Worm (Caenorhabditis elegans) whole organism, L4 larva: Measurements from ENCODE around the gene R13A1.1.
"Not testable (repeated sequence)": the region's sequence is repeated elsewhere in the genome, so short reads cannot be mapped to it uniquely, and the experiment has no call there.

Experiments
- F37D6.2 ChIP-seq: sonication (generic microtip); optimal IDR thresholded peaks from 2 replicates; lab custom pipeline; 2016; ENCODE audit warnings: mild to moderate bottlenecking, missing genetic modification characterization, missing compliant biosample characterization
- F44E2.7 ChIP-seq: fragments of 200-800 bp; sonication (Bioruptor generic); IDR thresholded peaks from 2 replicates; pipeline ENCODE4 v2.1.2; 2022; ENCODE audit warnings: missing genetic modification characterization, missing compliant biosample characterization
- F49E8.2 ChIP-seq: sonication (generic microtip); optimal IDR thresholded peaks from 2 replicates; lab custom pipeline; 2016; ENCODE audit warnings: missing compliant biosample characterization, mild to moderate bottlenecking, missing genetic modification characterization, borderline replicate concordance
- R02D3.7 ChIP-seq: fragments of 150-350 bp; sonication (generic microtip); optimal IDR thresholded peaks from 3 replicates; lab custom pipeline; 2014; ENCODE audit warnings: missing biosample characterization, missing genetic modification characterization
- Y105C5A.15 ChIP-seq: fragments of 200-800 bp; sonication (Bioruptor generic); IDR thresholded peaks from 2 replicates; pipeline ENCODE4 v1.3.6; 2022; ENCODE audit warnings: missing genetic modification characterization, missing compliant biosample characterization
- ZK546.5 ChIP-seq, 2 experiments: sonication (generic microtip); optimal IDR thresholded peaks; 2 replicates each; lab custom pipeline; 2017; ENCODE audit warnings: missing biosample characterization in 2 of 2, missing genetic modification characterization in 2 of 2
- arid-1 ChIP-seq: fragments of 200-800 bp; sonication (Bioruptor generic); conservative IDR thresholded peaks from 2 replicates; pipeline ENCODE4 v1.3.6; 2022; ENCODE audit warnings: missing genetic modification reagents, missing genetic modification characterization, missing compliant biosample characterization
- ceh-32 ChIP-seq: sonication (generic microtip); optimal IDR thresholded peaks from 2 replicates; lab custom pipeline; 2016; ENCODE audit warnings: mild to moderate bottlenecking, missing genetic modification characterization, missing compliant biosample characterization; ENCODE audit not compliant: poor library complexity
- ces-1 ChIP-seq: fragments of 150-350 bp; sonication (generic microtip); optimal IDR thresholded peaks from 4 replicates; lab custom pipeline; 2014; ENCODE audit warnings: missing biosample characterization, missing genetic modification reagents, missing genetic modification characterization
- ctbp-1 ChIP-seq: fragments of 200-800 bp; sonication (Bioruptor generic); IDR thresholded peaks from 2 replicates; pipeline ENCODE4 v1.3.6; 2022; ENCODE audit warnings: missing genetic modification reagents, missing genetic modification characterization, missing compliant biosample characterization
- daf-16 ChIP-seq, 3 experiments: sonication (generic microtip); optimal IDR thresholded peaks; 2 replicates each; lab custom pipeline; 2016 to 2017; ENCODE audit warnings: missing genetic modification characterization in 3 of 3, missing genetic modification reagents in 3 of 3, mild to moderate bottlenecking in 2 of 3, missing compliant biosample characterization in 2 of 3, missing biosample characterization in 1 of 3, moderate library complexity in 1 of 3
- daf-19 ChIP-seq: fragments of 200-800 bp; sonication (Bioruptor generic); conservative IDR thresholded peaks from 2 replicates; pipeline ENCODE4 v1.3.6; 2022; ENCODE audit warnings: missing genetic modification characterization, missing compliant biosample characterization
- dmd-6 ChIP-seq: fragments of 200-800 bp; sonication (Bioruptor generic); IDR thresholded peaks from 2 replicates; pipeline ENCODE4 v1.3.6; 2022; ENCODE audit warnings: missing genetic modification reagents, missing genetic modification characterization, missing compliant biosample characterization
- dpl-1 ChIP-seq: fragments of 150-350 bp; optimal IDR thresholded peaks from 2 replicates; lab custom pipeline; 2014; ENCODE audit warnings: missing biosample characterization, missing genetic modification reagents, missing genetic modification characterization
- hif-1 ChIP-seq, 2 experiments: sonication (generic microtip); optimal IDR thresholded peaks; 2 replicates each; lab custom pipeline; 2016 to 2017; ENCODE audit warnings: missing compliant biosample characterization in 2 of 2, missing genetic modification characterization in 2 of 2, missing genetic modification reagents in 2 of 2, missing genotype in 2 of 2, mild to moderate bottlenecking in 1 of 2
- hlh-11 ChIP-seq: fragments of 200-800 bp; sonication (Bioruptor generic); optimal IDR thresholded peaks from 2 replicates; lab custom pipeline; 2018; ENCODE audit warnings: mild to moderate bottlenecking, missing genetic modification characterization, missing compliant biosample characterization
- hlh-30 ChIP-seq: sonication (generic microtip); optimal IDR thresholded peaks from 2 replicates; lab custom pipeline; 2017; ENCODE audit warnings: antibody characterized with exemption, mild to moderate bottlenecking, missing genetic modification characterization, missing compliant biosample characterization; ENCODE audit not compliant: insufficient read depth
- hmg-1.1 ChIP-seq: fragments of 200-800 bp; sonication (Bioruptor generic); IDR thresholded peaks from 2 replicates; pipeline ENCODE4 v1.3.6; 2022; ENCODE audit warnings: missing genetic modification reagents, missing genetic modification characterization, missing compliant biosample characterization
- lin-1 ChIP-seq: fragments of 200-800 bp; sonication (Bioruptor generic); IDR thresholded peaks from 2 replicates; pipeline ENCODE4 v1.3.6; 2022; ENCODE audit warnings: missing genetic modification reagents, missing genetic modification characterization, missing compliant biosample characterization
- lin-13 ChIP-seq: fragments of 150-350 bp; optimal IDR thresholded peaks from 2 replicates; lab custom pipeline; 2014; ENCODE audit warnings: missing biosample characterization, missing genetic modification reagents, missing genetic modification characterization
- lin-15B ChIP-seq: fragments of 150-350 bp; sonication (generic microtip); optimal IDR thresholded peaks from 3 replicates; lab custom pipeline; 2014; ENCODE audit warnings: missing biosample characterization, missing genetic modification characterization
- lin-38 ChIP-seq: fragments of 200-800 bp; sonication (Bioruptor generic); IDR thresholded peaks from 2 replicates; pipeline ENCODE4 v1.3.6; 2022; ENCODE audit warnings: missing genetic modification reagents, missing genetic modification characterization, missing compliant biosample characterization
- madf-5 ChIP-seq, 2 experiments: fragments of 200-800 bp; sonication (Bioruptor generic); IDR thresholded peaks; 2 replicates each; pipeline ENCODE4 v1.3.6; 2022; ENCODE audit warnings: missing compliant biosample characterization in 2 of 2, missing genetic modification characterization in 2 of 2
- mdl-1 ChIP-seq, 2 experiments: fragments of 150-350 bp in 1 of 2; sonication (generic microtip) in 1 of 2; optimal IDR thresholded peaks; 2 replicates each; lab custom pipeline; 2014 to 2017; ENCODE audit warnings: missing biosample characterization in 2 of 2, missing genetic modification characterization in 2 of 2
- mdt-29 ChIP-seq: fragments of 200-800 bp; sonication (Bioruptor generic); IDR thresholded peaks from 2 replicates; pipeline ENCODE4 v1.3.6; 2022; ENCODE audit warnings: missing genetic modification reagents, missing genetic modification characterization, missing compliant biosample characterization
- mes-2 ChIP-seq: sonication (generic microtip); optimal IDR thresholded peaks from 2 replicates; lab custom pipeline; 2016; ENCODE audit warnings: missing genotype, mild to moderate bottlenecking, missing genetic modification characterization, missing compliant biosample characterization; ENCODE audit not compliant: poor library complexity, severe bottlenecking
- mxl-2 ChIP-seq: fragments of 200-800 bp; sonication (Bioruptor generic); conservative IDR thresholded peaks from 2 replicates; pipeline ENCODE4 v1.3.6; 2022; ENCODE audit warnings: missing genetic modification reagents, missing genetic modification characterization, missing compliant biosample characterization
- nhr-102 ChIP-seq: sonication (generic microtip); optimal IDR thresholded peaks from 2 replicates; lab custom pipeline; 2016; ENCODE audit warnings: mild to moderate bottlenecking, missing genetic modification characterization, moderate library complexity, missing compliant biosample characterization
- nhr-111 ChIP-seq: fragments of 200-800 bp; sonication (Bioruptor generic); optimal IDR thresholded peaks from 2 replicates; lab custom pipeline; 2018; ENCODE audit warnings: mild to moderate bottlenecking, missing genetic modification characterization, missing compliant biosample characterization
- nhr-25 ChIP-seq: sonication (generic microtip); optimal IDR thresholded peaks from 2 replicates; lab custom pipeline; 2017; ENCODE audit warnings: missing genetic modification characterization, mild to moderate bottlenecking, missing compliant biosample characterization, antibody characterized with exemption, moderate library complexity, borderline replicate concordance; ENCODE audit not compliant: insufficient read depth
- nhr-76 ChIP-seq: fragments of 150-350 bp; optimal IDR thresholded peaks from 2 replicates; lab custom pipeline; 2014; ENCODE audit warnings: missing biosample characterization, missing genetic modification characterization
- nhr-77 ChIP-seq: fragments of 150-350 bp; optimal IDR thresholded peaks from 2 replicates; lab custom pipeline; 2014; ENCODE audit warnings: missing biosample characterization, missing genetic modification characterization
- sdz-12 ChIP-seq: fragments of 200-800 bp; sonication (Bioruptor generic); optimal IDR thresholded peaks from 2 replicates; lab custom pipeline; 2018; ENCODE audit warnings: mild to moderate bottlenecking, missing genetic modification characterization, missing compliant biosample characterization
- set-16 ChIP-seq: fragments of 200-800 bp; sonication (Bioruptor generic); IDR thresholded peaks from 2 replicates; pipeline ENCODE4 v1.3.6; 2022; ENCODE audit warnings: missing genetic modification reagents, missing genetic modification characterization, missing compliant biosample characterization
- spr-1 ChIP-seq: sonication (generic microtip); optimal IDR thresholded peaks from 2 replicates; lab custom pipeline; 2016; ENCODE audit warnings: mild to moderate bottlenecking, missing genetic modification characterization, missing compliant biosample characterization
- tra-1 ChIP-seq: fragments of 200-800 bp; sonication (Bioruptor generic); IDR thresholded peaks from 2 replicates; pipeline ENCODE4 v1.3.6; 2022; ENCODE audit warnings: missing genetic modification reagents, missing genetic modification characterization, missing compliant biosample characterization
- unc-39 ChIP-seq: sonication (generic microtip); optimal IDR thresholded peaks from 2 replicates; lab custom pipeline; 2017; ENCODE audit warnings: missing biosample characterization, missing genetic modification characterization
- vab-7 ChIP-seq: fragments of 200-800 bp; sonication (Bioruptor generic); IDR thresholded peaks from 2 replicates; pipeline ENCODE4 v1.3.6; 2022; ENCODE audit warnings: missing genetic modification reagents, missing genetic modification characterization, missing compliant biosample characterization
- zfp-2 ChIP-seq: sonication (generic microtip); optimal IDR thresholded peaks from 2 replicates; lab custom pipeline; 2016; ENCODE audit warnings: mild to moderate bottlenecking, missing genetic modification characterization, missing compliant biosample characterization
- ztf-11 ChIP-seq: fragments of 150-350 bp; optimal IDR thresholded peaks from 2 replicates; lab custom pipeline; 2014; ENCODE audit warnings: missing biosample characterization, missing genetic modification characterization

The R13A1.1 gene

ce11 chrIV:7246553-7246952 lies 26.7 kb downstream of the R13A1.1 start, which contains the start of gene col-114 (continued):
- TF ChIP-seq sdz-12 (GFP tag; lab: Kevin White, UChicago), result no peak
- no peak for TF ChIP-seq F37D6.2
- TF ChIP-seq R02D3.7 (tag; lab: Kevin White, UChicago), result no peak
- TF ChIP-seq, all 104 proteins: peak for 0

ce11 chrIV:7247243-7247642 lies 27.4 kb downstream of the R13A1.1 start, which contains the start of gene D2024.1:
Gene D2024.1, plus strand, starts transcription at chrIV:7247543.
- not testable (repeated sequence) for TF ChIP-seq daf-19 (GFP tag; lab: Robert Waterston, UW); R02D3.7 (tag; lab: Kevin White, UChicago); spr-1 (tag; lab: Kevin White, UChicago)

ce11 chrIV:7250158-7250557 lies 30.3 kb downstream of the R13A1.1 start, which contains the start of gene D2024.18:
Gene D2024.18, plus strand, starts transcription at chrIV:7250458.
- TF ChIP-seq daf-16 (GFP tag; optimal IDR thresholded peaks at IDR 0.05; lab: Kevin White, UChicago) (no peak), daf-16 (tag; optimal IDR thresholded peaks at IDR 0.05; lab: Kevin White, UChicago) (no peak), nhr-76 (tag; lab: Kevin White, UChicago) (no peak), F44E2.7 (GFP tag; lab: Robert Waterston, UW) (no peak), lin-38 (GFP tag; lab: Robert Waterston, UW) (no peak), hlh-30 (tag; lab: Kevin White, UChicago) (no peak), mes-2 (no peak), nhr-25 (no peak), ZK546.5 (tag; optimal IDR thresholded peaks at IDR 0.05; lab: Kevin White, UChicago) (no peak), Y105C5A.15 (no peak), arid-1 (GFP tag; lab: Robert Waterston, UW) (no peak), madf-5 (GFP tag; IDR thresholded peaks at IDR 0.05; lab: Robert Waterston, UW) (no peak), unc-39 (tag; lab: Kevin White, UChicago) (no peak), hif-1 (tag; optimal IDR thresholded peaks at IDR 0.05; lab: Kevin White, UChicago) (no peak), ctbp-1 (no peak), ztf-11 (tag; lab: Kevin White, UChicago) (no peak), mdl-1 (tag; optimal IDR thresholded peaks at IDR 0.05; lab: Kevin White, UChicago) (no peak), mdt-29 (GFP tag; lab: Robert Waterston, UW) (no peak), vab-7 (GFP tag; lab: Robert Waterston, UW) (no peak), nhr-102 (tag; lab: Kevin White, UChicago) (no peak)

ce11 chrIV:7253271-7253670 lies 33.4 kb downstream of the R13A1.1 start:
- TF ChIP-seq mes-2, result peak; percentile 1
- no peak for TF ChIP-seq madf-5 (GFP tag; IDR thresholded peaks at IDR 0.05; lab: Robert Waterston, UW)
- peak; percentile 15 for TF ChIP-seq F49E8.2

ce11 chrIV:7254690-7255089 lies 34.9 kb downstream of the R13A1.1 start, which contains the start of gene C06E4.5:
Gene C06E4.5, plus strand, starts transcription at chrIV:7254990.
- TF ChIP-seq ztf-11 (tag; lab: Kevin White, UChicago); ces-1 (GFP tag; lab: Kevin White, UChicago); lin-15B (tag; lab: Kevin White, UChicago): not testable (repeated sequence)

- peak; percentile 92 for TF ChIP-seq nhr-102 (tag; lab: Kevin White, UChicago)
- no peak for TF ChIP-seq lin-1
- TF ChIP-seq tra-1 (GFP tag; lab: Robert Waterston, UW), result no peak
- TF ChIP-seq dmd-6 (GFP tag; lab: Robert Waterston, UW), result peak; percentile 82
- TF ChIP-seq ceh-32 (tag; lab: Kevin White, UChicago), result no peak
- no peak for TF ChIP-seq mxl-2 (GFP tag; lab: Robert Waterston, UW)
- no peak for TF ChIP-seq set-16 (GFP tag; lab: Robert Waterston, UW)
- TF ChIP-seq lin-13 (GFP tag; lab: Kevin White, UChicago), result no peak
- TF ChIP-seq hmg-1.1 (GFP tag; lab: Robert Waterston, UW), result no peak
- TF ChIP-seq nhr-111 (GFP tag; lab: Kevin White, UChicago), result no peak
- TF ChIP-seq dpl-1 (GFP tag; lab: Kevin White, UChicago), result no peak
- TF ChIP-seq Y105C5A.15, result no peak
- TF ChIP-seq zfp-2 (tag; lab: Kevin White, UChicago), result no peak
- no peak for TF ChIP-seq hlh-11
- TF ChIP-seq mdl-1 (tag; optimal IDR thresholded peaks at IDR 0.05; lab: Kevin White, UChicago), result peak in 1 of 2 experiments; percentile 66
- TF ChIP-seq daf-16 (GFP tag; optimal IDR thresholded peaks at IDR 0.05; lab: Kevin White, UChicago), result no peak
- peak; percentile 23 for TF ChIP-seq daf-16 (tag; optimal IDR thresholded peaks at IDR 0.05; lab: Kevin White, UChicago)
- TF ChIP-seq nhr-77 (tag; lab: Kevin White, UChicago), result peak; percentile 7
Measured at ce11 chrIV:7258253-7258652, 38.4 kb downstream of the R13A1.1 start, which contains the start of gene C06E4.6. Gene C06E4.6, minus strand, starts transcription at chrIV:7258303.
